Fruit fly (Drosophila melanogaster) whole organism, wandering third instar larva: ENCODE measurements around the gene obst-B.

ENCODE experiments used
- Abd-B ChIP-seq: fragments of >200 bp; optimal IDR thresholded peaks from 2 replicates; lab custom pipeline; 2017; ENCODE audit warnings: missing biosample characterization, missing genetic modification characterization
- CG32264 ChIP-seq: fragments of 200-800 bp; sonication (Bioruptor generic); optimal IDR thresholded peaks from 2 replicates; lab custom pipeline; 2016; ENCODE audit warnings: missing biosample characterization, missing genetic modification characterization
- CG9705 ChIP-seq: fragments of 200-800 bp; sonication (Bioruptor generic); optimal IDR thresholded peaks from 2 replicates; lab custom pipeline; 2018; ENCODE audit warnings: missing biosample characterization, mild to moderate bottlenecking, missing genetic modification characterization
- CrebA ChIP-seq: fragments of 200-800 bp; sonication (Bioruptor generic); optimal IDR thresholded peaks from 2 replicates; lab custom pipeline; 2016; ENCODE audit warnings: missing biosample characterization, mild to moderate bottlenecking, missing genetic modification characterization, borderline replicate concordance
- Dfd ChIP-seq: fragments of >200 bp; optimal IDR thresholded peaks from 2 replicates; lab custom pipeline; 2017; ENCODE audit warnings: missing biosample characterization, missing genetic modification characterization
- Dif ChIP-seq: fragments of 200-275, 200-300 bp; sonication (Bioruptor generic); optimal IDR thresholded peaks from 2 replicates; lab custom pipeline; 2018; ENCODE audit warnings: missing biosample characterization, missing genetic modification characterization; ENCODE audit not compliant: partially characterized antibody
- GATAd ChIP-seq: sonication (Bioruptor generic); optimal IDR thresholded peaks from 2 replicates; lab custom pipeline; 2016; ENCODE audit warnings: missing biosample characterization, missing genetic modification characterization
- HLH106 ChIP-seq: fragments of 200-800 bp; optimal IDR thresholded peaks from 3 replicates; lab custom pipeline; 2019; ENCODE audit warnings: missing biosample characterization, mild to moderate bottlenecking, missing genetic modification characterization, moderate library complexity
- Hnf4 ChIP-seq: fragments of 200-800 bp; sonication (Bioruptor generic); optimal IDR thresholded peaks from 2 replicates; lab custom pipeline; 2016; ENCODE audit warnings: missing biosample characterization, mild to moderate bottlenecking, missing genetic modification characterization
- Hr78 ChIP-seq: fragments of >200 bp; optimal IDR thresholded peaks from 2 replicates; lab custom pipeline; 2017; ENCODE audit warnings: missing biosample characterization, missing genetic modification characterization
- Hr83 ChIP-seq: fragments of 200-300 bp; sonication (Bioruptor generic); optimal IDR thresholded peaks from 2 replicates; lab custom pipeline; 2016; ENCODE audit warnings: missing biosample characterization, mild to moderate bottlenecking, missing genetic modification characterization, moderate library complexity; ENCODE audit not compliant: poor library complexity, severe bottlenecking
- Jra ChIP-seq: sonication (Bioruptor generic); optimal IDR thresholded peaks from 2 replicates; lab custom pipeline; 2016; ENCODE audit warnings: missing biosample characterization, missing genetic modification characterization
- Myc ChIP-seq: fragments of >200 bp; optimal IDR thresholded peaks from 2 replicates; lab custom pipeline; 2017
- N ChIP-seq: fragments of >200 bp; optimal IDR thresholded peaks from 2 replicates; lab custom pipeline; 2018; ENCODE audit warnings: missing biosample characterization, missing external identifiers, missing genetic modification characterization
- OdsH ChIP-seq: fragments of 200-800 bp; sonication (Bioruptor generic); optimal IDR thresholded peaks from 2 replicates; lab custom pipeline; 2016; ENCODE audit warnings: missing biosample characterization, mild to moderate bottlenecking, missing genetic modification characterization
- Rel ChIP-seq, 2 experiments: fragments of 200-800 bp; sonication (Bioruptor generic) in 1 of 2; optimal IDR thresholded peaks; 2 replicates in 1 of 2; 3 replicates in 1 of 2; lab custom pipeline; 2016 to 2019; ENCODE audit warnings: mild to moderate bottlenecking in 2 of 2, missing biosample characterization in 2 of 2, missing genetic modification characterization in 2 of 2, moderate library complexity in 1 of 2
- Sp1 ChIP-seq: fragments of 200-800 bp; sonication (Bioruptor generic); optimal IDR thresholded peaks from 3 replicates; lab custom pipeline; 2019; ENCODE audit warnings: missing biosample characterization, mild to moderate bottlenecking, missing genetic modification characterization, moderate library complexity
- Vsx2 ChIP-seq: fragments of 200-300, 225-300 bp; sonication (Bioruptor generic); optimal IDR thresholded peaks from 2 replicates; lab custom pipeline; 2018; ENCODE audit warnings: missing biosample characterization, missing genetic modification characterization; ENCODE audit not compliant: partially characterized antibody
- br ChIP-seq: fragments of 200-800 bp; sonication (Bioruptor generic); optimal IDR thresholded peaks from 2 replicates; lab custom pipeline; 2016; ENCODE audit warnings: missing biosample characterization, missing genetic modification characterization
- brk ChIP-seq: fragments of 200-800 bp; sonication (Bioruptor generic); optimal IDR thresholded peaks from 2 replicates; lab custom pipeline; 2016; ENCODE audit warnings: missing biosample characterization, mild to moderate bottlenecking, missing genetic modification characterization
- dl ChIP-seq, 2 experiments: fragments of 175-275, 200-275 bp in 1 of 2; fragments of 200-275 bp in 1 of 2; sonication (Bioruptor generic); optimal IDR thresholded peaks; lab custom pipeline; 2018; ENCODE audit warnings: mild to moderate bottlenecking in 2 of 2, missing biosample characterization in 2 of 2, missing genetic modification characterization in 2 of 2, moderate library complexity in 2 of 2; ENCODE audit not compliant: partially characterized antibody in 2 of 2, insufficient read depth in 1 of 2
- dmrt93B ChIP-seq: fragments of 200-800 bp; sonication (Bioruptor generic); optimal IDR thresholded peaks from 2 replicates; lab custom pipeline; 2018; ENCODE audit warnings: missing biosample characterization, mild to moderate bottlenecking, missing genetic modification characterization
- dsf ChIP-seq: sonication (Bioruptor generic); optimal IDR thresholded peaks from 2 replicates; lab custom pipeline; 2016; ENCODE audit warnings: missing biosample characterization, missing genetic modification characterization, borderline replicate concordance
- ey ChIP-seq: fragments of 200-800 bp; sonication (Bioruptor generic); optimal IDR thresholded peaks from 2 replicates; lab custom pipeline; 2016; ENCODE audit warnings: missing biosample characterization, missing genetic modification characterization
- fru ChIP-seq: fragments of 200-800 bp; sonication (Bioruptor generic); optimal IDR thresholded peaks from 3 replicates; lab custom pipeline; 2016; ENCODE audit warnings: missing biosample characterization, mild to moderate bottlenecking, missing genetic modification characterization
- h ChIP-seq: fragments of 200-800 bp; sonication (Bioruptor generic); optimal IDR thresholded peaks from 3 replicates; lab custom pipeline; 2016; ENCODE audit warnings: missing biosample characterization, mild to moderate bottlenecking, missing genetic modification characterization
- jim ChIP-seq: fragments of 175-275, 200-325 bp; sonication (Bioruptor generic); optimal IDR thresholded peaks from 2 replicates; lab custom pipeline; 2016; ENCODE audit warnings: missing biosample characterization, mild to moderate bottlenecking, missing genetic modification characterization
- lola ChIP-seq: fragments of >200 bp; optimal IDR thresholded peaks from 2 replicates; lab custom pipeline; 2017; ENCODE audit warnings: missing biosample characterization, missing genetic modification characterization
- pan ChIP-seq: fragments of >200 bp; optimal IDR thresholded peaks from 2 replicates; lab custom pipeline; 2017
- psq ChIP-seq: fragments of 200-800 bp; sonication (Bioruptor generic); optimal IDR thresholded peaks from 3 replicates; lab custom pipeline; 2017; ENCODE audit warnings: missing biosample characterization, mild to moderate bottlenecking, missing genetic modification characterization, moderate library complexity
- rgr ChIP-seq: fragments of 200-800 bp; sonication (Bioruptor generic); optimal IDR thresholded peaks from 3 replicates; lab custom pipeline; 2016; ENCODE audit warnings: missing biosample characterization, mild to moderate bottlenecking, missing genetic modification characterization
- sage ChIP-seq: fragments of 200-800 bp; sonication (Bioruptor generic); optimal IDR thresholded peaks from 2 replicates; lab custom pipeline; 2016; ENCODE audit warnings: missing biosample characterization, mild to moderate bottlenecking, missing genetic modification characterization
- sv ChIP-seq: fragments of 200-800 bp; sonication (Bioruptor generic); optimal IDR thresholded peaks from 3 replicates; lab custom pipeline; 2016; ENCODE audit warnings: missing biosample characterization, missing genetic modification characterization
- tai ChIP-seq: sonication (Bioruptor generic); optimal IDR thresholded peaks from 2 replicates; lab custom pipeline; 2016; ENCODE audit warnings: missing biosample characterization, missing genetic modification characterization
- usp ChIP-seq: fragments of >200 bp; optimal IDR thresholded peaks from 2 replicates; lab custom pipeline; 2017; ENCODE audit warnings: missing biosample characterization, missing genetic modification characterization
- woc ChIP-seq: sonication (Bioruptor generic); optimal IDR thresholded peaks from 2 replicates; lab custom pipeline; 2016; ENCODE audit warnings: missing biosample characterization, mild to moderate bottlenecking, missing genetic modification characterization

obst-B gene

DNA sequence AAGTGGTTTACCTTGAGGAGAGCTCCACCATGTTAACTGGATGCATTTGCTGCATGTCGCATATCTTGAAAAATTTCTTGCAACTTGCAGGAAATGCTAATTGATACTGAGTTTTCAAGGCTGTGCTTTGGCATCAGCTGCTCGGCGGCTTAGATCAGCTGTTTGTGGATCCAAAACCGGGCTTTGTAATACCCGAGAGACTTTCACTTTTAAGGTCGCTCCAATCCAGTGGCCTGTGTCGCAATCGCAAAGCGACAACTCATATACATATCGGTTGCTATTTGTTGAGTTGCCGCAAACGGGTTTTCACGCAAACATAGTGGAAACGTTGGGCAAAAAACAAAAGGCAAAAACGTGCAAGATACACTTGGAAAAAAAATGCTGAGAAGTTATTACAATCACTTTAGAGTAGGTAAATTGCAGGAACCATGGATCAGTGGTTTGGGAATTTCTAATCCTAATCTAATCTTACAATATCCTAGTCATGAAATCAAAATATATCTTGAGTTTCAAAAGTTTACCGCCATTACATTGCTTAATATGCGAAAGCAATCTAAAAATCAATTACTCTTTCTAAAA, 3.4 kb downstream of the obst-B start:
- TF ChIP-seq GATAd (GFP tag; lab: Kevin White, UChicago) (no peak), Vsx2 (GFP tag; lab: Kevin White, UChicago) (no peak), sv (GFP tag; lab: Kevin White, UChicago) (no peak), sage (no peak), pan (lab: Kevin White, UChicago) (no peak), Sp1 (GFP tag; lab: Kevin White, UChicago) (no peak), br (GFP tag; lab: Kevin White, UChicago) (no peak), rgr (GFP tag; lab: Kevin White, UChicago) (no peak), Hr78 (no peak), OdsH (no peak), Dfd (GFP tag; lab: Kevin White, UChicago) (no peak)

DNA sequence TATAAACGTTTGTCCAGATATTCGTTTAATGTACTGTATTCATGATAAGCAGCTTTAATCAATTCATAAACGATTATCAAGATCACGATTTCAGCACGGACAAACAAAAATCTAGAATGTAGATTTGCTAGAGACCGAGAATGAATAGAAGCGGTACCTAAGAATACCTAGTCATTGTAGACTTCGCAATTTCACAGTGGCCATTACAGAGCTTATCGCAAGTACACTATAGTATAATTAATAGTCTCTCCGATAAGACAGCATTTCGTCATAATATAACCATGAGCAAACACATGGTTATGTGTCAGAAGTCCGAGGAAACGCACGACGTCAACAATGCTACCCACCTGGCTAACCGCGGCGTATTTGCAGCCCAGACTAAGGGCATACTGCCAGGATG, 16.8 kb downstream of the obst-B start, which contains the start of gene CG33301:
Gene CG33301, plus strand, starts transcription at position 301 of the 400 bp plus-strand sequence.
- TF ChIP-seq dmrt93B (no peak), Abd-B (GFP tag; lab: Kevin White, UChicago) (no peak), Hnf4 (no peak), jim (GFP tag; lab: Kevin White, UChicago) (no peak), Dif (no peak), GATAd (GFP tag; lab: Kevin White, UChicago) (no peak), woc (GFP tag; lab: Kevin White, UChicago) (no peak), dl (GFP tag; optimal IDR thresholded peaks at IDR 0.05; lab: Kevin White, UChicago; ENCODE audit: insufficient read depth in 1 of 2, partially characterized antibody in 2 of 2) (no peak), pan (lab: Kevin White, UChicago) (no peak), tai (GFP tag; lab: Kevin White, UChicago) (no peak), Hr78 (no peak), N (no peak)
- TF ChIP-seq, all 38 proteins: peak for 0

DNA sequence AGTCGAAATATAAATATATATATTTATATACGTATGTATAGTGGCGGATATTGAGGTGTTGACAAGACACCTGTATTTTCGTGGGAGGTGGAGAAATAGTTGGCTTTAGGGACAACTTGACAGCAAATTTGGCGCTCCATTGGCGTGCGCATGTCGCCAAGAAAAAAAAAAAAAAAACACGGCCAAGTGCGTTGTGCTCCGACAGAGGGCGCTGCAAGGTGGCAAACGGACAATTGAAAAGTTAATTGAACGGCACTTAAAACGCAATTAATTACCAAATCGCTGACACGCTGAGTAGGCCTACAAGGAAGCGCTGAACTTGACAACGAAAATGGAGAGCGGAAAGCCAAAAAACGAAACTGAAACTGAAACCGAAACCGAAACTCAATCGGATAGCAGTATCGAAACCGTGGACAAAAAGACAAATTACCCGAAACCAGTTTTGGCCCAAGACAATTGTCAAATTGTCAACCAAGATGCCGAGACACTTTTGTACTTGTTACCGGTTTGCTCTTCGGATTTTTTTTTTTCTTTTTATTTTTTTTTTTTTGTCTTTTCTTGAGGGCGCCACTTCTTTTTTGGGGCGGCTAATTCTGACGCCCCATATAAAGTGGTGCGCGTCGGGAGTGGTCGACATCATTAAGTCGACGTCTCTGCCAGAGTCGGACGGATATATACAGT, 21.2 kb downstream of the obst-B start, which contains the start of gene Cpr31A:
Gene Cpr31A, plus strand, starts transcription at position 631 of the 681 bp plus-strand sequence.
- TF ChIP-seq fru, result no peak
- TF ChIP-seq, all 38 proteins: peak for 0

DNA sequence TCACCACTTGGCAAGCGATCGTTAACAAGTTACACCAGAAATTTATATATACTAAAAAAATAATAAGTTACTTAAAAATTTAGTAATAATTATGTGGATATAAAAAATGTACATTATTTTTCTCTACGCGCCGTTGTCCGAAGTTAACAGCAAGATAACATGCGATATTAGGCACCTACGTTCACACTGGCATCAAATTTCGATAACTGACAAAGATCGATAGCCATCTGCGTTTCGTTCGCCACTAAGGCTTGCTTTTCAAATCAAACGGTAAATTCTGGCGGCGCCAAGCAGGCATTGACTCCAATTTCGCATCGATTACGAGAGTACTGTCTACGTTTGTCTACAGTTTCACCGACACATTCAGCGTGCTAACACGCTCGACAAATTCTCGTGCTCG, 24.2 kb downstream of the obst-B start, which contains the start of gene Pen:
Gene Pen, plus strand, starts transcription at position 196 of the 400 bp plus-strand sequence.
- no peak for TF ChIP-seq Abd-B (GFP tag; lab: Kevin White, UChicago)
- no peak for TF ChIP-seq HLH106
- no peak for TF ChIP-seq psq
- no peak for TF ChIP-seq N
- TF ChIP-seq CG9705 (GFP tag; lab: Kevin White, UChicago), result no peak

DNA sequence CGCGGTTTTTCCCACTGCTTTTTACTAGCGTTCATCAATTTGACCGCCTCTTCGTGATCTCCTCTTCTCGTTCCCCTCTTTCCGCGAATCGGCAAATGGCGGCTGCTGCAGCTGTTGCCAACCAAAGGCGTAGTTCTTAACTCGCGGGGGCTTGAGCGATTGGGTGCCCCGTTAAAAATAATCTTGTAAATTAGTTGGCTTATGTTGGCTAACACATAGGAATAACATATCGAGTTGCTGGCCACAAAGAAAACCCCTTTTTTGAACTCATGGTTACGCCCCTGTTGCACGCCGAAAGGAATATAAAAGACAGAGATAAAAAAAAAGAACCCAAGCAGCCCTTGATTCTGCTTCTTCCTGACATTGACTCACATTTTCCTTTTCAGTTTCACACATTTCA, 24.7 kb downstream of the obst-B start:
- TF ChIP-seq dsf (peak; percentile 85), brk (peak; percentile 82), ey (GFP tag; lab: Kevin White, UChicago) (peak; percentile 95), Myc (lab: Kevin White, UChicago) (no peak), CG9705 (GFP tag; lab: Kevin White, UChicago) (peak; percentile 92), rgr (GFP tag; lab: Kevin White, UChicago) (peak; percentile 96), pan (lab: Kevin White, UChicago) (no peak), Hr83 (GFP tag; lab: Kevin White, UChicago) (peak; percentile 93), dmrt93B (peak; percentile 95), usp (no peak), Rel (GFP tag; optimal IDR thresholded peaks at IDR 0.05; lab: Kevin White, UChicago) (peak; percentile 61), Rel (tag; optimal IDR thresholded peaks at IDR 0.05; lab: Kevin White, UChicago) (peak; percentile 83), br (GFP tag; lab: Kevin White, UChicago) (peak; percentile 96), CG32264 (peak; percentile 91), psq (peak; percentile 96), tai (GFP tag; lab: Kevin White, UChicago) (peak; percentile 94), dl (GFP tag; optimal IDR thresholded peaks at IDR 0.05; lab: Kevin White, UChicago; ENCODE audit: insufficient read depth in 1 of 2, partially characterized antibody in 2 of 2) (no peak), h (GFP tag; lab: Kevin White, UChicago) (peak; percentile 96), N (no peak), HLH106 (peak; percentile 98), CrebA (GFP tag; lab: Kevin White, UChicago) (peak; percentile 83), fru (peak; percentile 96), Hnf4 (peak; percentile 94), GATAd (GFP tag; lab: Kevin White, UChicago) (peak; percentile 77), Hr78 (no peak), woc (GFP tag; lab: Kevin White, UChicago) (peak; percentile 91), Dif (no peak), sage (peak; percentile 95), Vsx2 (GFP tag; lab: Kevin White, UChicago) (no peak), lola (GFP tag; lab: Kevin White, UChicago) (no peak), Sp1 (GFP tag; lab: Kevin White, UChicago) (peak; percentile 95), Jra (peak; percentile 87), sv (GFP tag; lab: Kevin White, UChicago) (no peak), OdsH (peak; percentile 95)
